Fruit fly (Drosophila melanogaster) whole organism, pupa: ENCODE results near the gene CG31910.

Experiments used
- CG12605 ChIP-seq: fragments of 200-800 bp; sonication (Bioruptor generic); IDR thresholded peaks from 2 replicates; pipeline ENCODE4 v1.3.6; 2022; ENCODE audit warnings: missing biosample characterization, missing genetic modification characterization
- CG32121 ChIP-seq: fragments of 200-800 bp; sonication (Bioruptor generic); IDR thresholded peaks from 2 replicates; pipeline ENCODE4 v1.3.6; 2022; ENCODE audit warnings: missing biosample characterization, missing genetic modification characterization
- EcR ChIP-seq: fragments of 200-800 bp; sonication (Bioruptor generic); optimal IDR thresholded peaks from 3 replicates; lab custom pipeline; 2019; ENCODE audit warnings: missing biosample characterization, missing genetic modification characterization, mild to moderate bottlenecking, moderate library complexity, missing genetic modification reagents
- fd96Ca ChIP-seq: fragments of 200-800 bp; sonication (Bioruptor generic); IDR thresholded peaks from 3 replicates; pipeline ENCODE4 v1.3.6; 2022; ENCODE audit warnings: missing biosample characterization, missing genetic modification characterization
- gl ChIP-seq: fragments of 200-800 bp; sonication (Bioruptor generic); optimal IDR thresholded peaks from 2 replicates; lab custom pipeline; 2018; ENCODE audit warnings: missing biosample characterization, mild to moderate bottlenecking, missing genetic modification characterization

- TF ChIP-seq CG32121 (GFP tag; lab: Robert Waterston, UW) (no peak), EcR (GFP tag; lab: Kevin White, UChicago) (peak; percentile 55), CG12605 (GFP tag; lab: Robert Waterston, UW) (no peak), fd96Ca (no peak), gl (tag; lab: Kevin White, UChicago) (no peak)
These were observed 43.8 kb downstream of the CG31910 start for dm6 chr2L:6701409-6702199.
